Worm (Caenorhabditis elegans): ENCODE results near the gene col-37.

- TF ChIP-seq lin-35 (GFP tag; optimal IDR thresholded peaks at IDR 0.05) (no peak), ama-1 (optimal IDR thresholded peaks at IDR 0.05) (no peak), ama-1 (GFP tag; optimal IDR thresholded peaks at IDR 0.05) (no peak), nhr-27 (tag; optimal IDR thresholded peaks at IDR 0.05) (no peak), egl-44 (GFP tag; IDR thresholded peaks at IDR 0.05) (no peak), pha-4 (tag; optimal IDR thresholded peaks at IDR 0.05) (no peak), nfyb-1 (GFP tag; IDR thresholded peaks at IDR 0.05) (no peak), pbrm-1 (GFP tag; IDR thresholded peaks at IDR 0.05) (no peak), hmg-20 (GFP tag; IDR thresholded peaks at IDR 0.05) (no peak), dpl-1 (GFP tag; optimal IDR thresholded peaks at IDR 0.05) (no peak), hrde-1 (tag; optimal IDR thresholded peaks at IDR 0.05; ENCODE audit: borderline replicate concordance) (no peak)
These were observed 47.2 kb downstream of the col-37 start, which contains the start of gene C13C4.7 for ce11 chrV:12120381-12120780.

Data from whole organism, young adult.